Fruit fly (Drosophila melanogaster) whole organism, adult: Measurements from ENCODE around the gene Polr1F.
A peak's percentile ranks its signal among the peaks of the same experiment; 100 is the strongest.

ENCODE experiments used
- CG11617 ChIP-seq: fragments of 200-800 bp; sonication (Bioruptor generic); optimal IDR thresholded peaks from 2 replicates; lab custom pipeline; 2017; ENCODE audit warnings: mild to moderate bottlenecking, missing biosample characterization, missing genetic modification reagents, missing genetic modification characterization
- CG12768 ChIP-seq: fragments of 200-800 bp; sonication (Bioruptor generic); optimal IDR thresholded peaks from 2 replicates; lab custom pipeline; 2017; ENCODE audit warnings: missing biosample characterization, missing genetic modification characterization, mild to moderate bottlenecking, moderate library complexity, missing genetic modification reagents
- CG14711 ChIP-seq: fragments of 200-800 bp; sonication (Bioruptor generic); optimal IDR thresholded peaks from 2 replicates; lab custom pipeline; 2018; ENCODE audit warnings: missing biosample characterization, mild to moderate bottlenecking, missing genetic modification characterization, moderate library complexity
- CG1620 ChIP-seq: fragments of 200-800 bp; sonication (Bioruptor generic); optimal IDR thresholded peaks from 2 replicates; lab custom pipeline; 2016; ENCODE audit warnings: missing biosample characterization, missing genetic modification characterization
- CG33017 ChIP-seq: fragments of 200-800 bp; sonication (Bioruptor generic); optimal IDR thresholded peaks from 2 replicates; lab custom pipeline; 2018; ENCODE audit warnings: missing biosample characterization, mild to moderate bottlenecking, missing genetic modification characterization, moderate library complexity
- CG5204 ChIP-seq: fragments of 200-800 bp; sonication (Bioruptor generic); optimal IDR thresholded peaks from 2 replicates; lab custom pipeline; 2016; ENCODE audit warnings: missing biosample characterization, missing genetic modification characterization
- CG7045 ChIP-seq: fragments of 200-800 bp; sonication (Bioruptor generic); optimal IDR thresholded peaks from 2 replicates; lab custom pipeline; 2017; ENCODE audit warnings: missing biosample characterization, mild to moderate bottlenecking, missing genetic modification characterization
- CG7101 ChIP-seq: fragments of 200-800 bp; sonication (Bioruptor generic); optimal IDR thresholded peaks from 2 replicates; lab custom pipeline; 2018; ENCODE audit warnings: missing biosample characterization, mild to moderate bottlenecking, missing genetic modification characterization, moderate library complexity
- Clk ChIP-seq: fragments of 200-800 bp; sonication (Bioruptor generic); optimal IDR thresholded peaks from 2 replicates; lab custom pipeline; 2017; ENCODE audit warnings: missing biosample characterization, missing genetic modification characterization
- Crg-1 ChIP-seq: fragments of 200-800 bp; sonication (Bioruptor generic); optimal IDR thresholded peaks from 2 replicates; lab custom pipeline; 2016; ENCODE audit warnings: missing biosample characterization, missing genetic modification characterization
- Hr96 ChIP-seq: fragments of 200-800 bp; sonication (Bioruptor generic); optimal IDR thresholded peaks from 2 replicates; lab custom pipeline; 2016; ENCODE audit warnings: missing biosample characterization, missing genetic modification characterization
- Mnt ChIP-seq: fragments of 200-800 bp; sonication (Bioruptor generic); optimal IDR thresholded peaks from 2 replicates; lab custom pipeline; 2016; ENCODE audit warnings: missing biosample characterization, mild to moderate bottlenecking, missing genetic modification characterization
- bab1 ChIP-seq: fragments of 200-800 bp; sonication (Bioruptor generic); optimal IDR thresholded peaks from 3 replicates; lab custom pipeline; 2019; ENCODE audit warnings: missing biosample characterization, mild to moderate bottlenecking, missing genetic modification characterization, moderate library complexity
- cic ChIP-seq: fragments of 200-800 bp; sonication (Bioruptor generic); optimal IDR thresholded peaks from 2 replicates; lab custom pipeline; 2017; ENCODE audit warnings: missing biosample characterization, mild to moderate bottlenecking, missing genetic modification characterization, moderate library complexity
- cnc ChIP-seq, 2 experiments: fragments of >200 bp; optimal IDR thresholded peaks; 2 replicates each; lab custom pipeline; 2017
- kay ChIP-seq: fragments of 200-800 bp; sonication (Bioruptor generic); peaks from one replicate; lab custom pipeline; 2016; ENCODE audit warnings: missing biosample characterization, missing genetic modification characterization, borderline replicate concordance
- ovo ChIP-seq: fragments of 200-800 bp; sonication (Bioruptor generic); optimal IDR thresholded peaks from 2 replicates; lab custom pipeline; 2016; ENCODE audit warnings: missing biosample characterization, missing genetic modification characterization
- pad ChIP-seq: fragments of 200-800 bp; sonication (Bioruptor generic); optimal IDR thresholded peaks from 3 replicates; lab custom pipeline; 2017; ENCODE audit warnings: missing biosample characterization, missing genetic modification characterization, mild to moderate bottlenecking, moderate library complexity, missing genetic modification reagents
- tj ChIP-seq: fragments of 200-800 bp; sonication (Bioruptor generic); optimal IDR thresholded peaks from 3 replicates; lab custom pipeline; 2017; ENCODE audit warnings: missing biosample characterization, mild to moderate bottlenecking, missing genetic modification characterization, moderate library complexity
- toe ChIP-seq: fragments of 200-800 bp; sonication (Bioruptor generic); optimal IDR thresholded peaks from 2 replicates; lab custom pipeline; 2016; ENCODE audit warnings: missing biosample characterization, missing genetic modification characterization

The Polr1F gene

dm6 chr2L:6942714-6943113 lies 35.1 kb upstream of the Polr1F start, which contains the start of gene CG18304:
Gene CG18304, minus strand, starts transcription at chr2L:6942814.
- TF ChIP-seq bab1 (GFP tag; lab: Kevin White, UChicago) (no peak), CG12768 (no peak), tj (no peak), Clk (no peak), Mnt (GFP tag; lab: Kevin White, UChicago) (no peak), CG33017 (tag; lab: Kevin White, UChicago) (no peak), CG7045 (no peak), CG11617 (no peak), Hr96 (GFP tag; lab: Kevin White, UChicago) (no peak), kay (GFP tag; lab: Kevin White, UChicago) (no peak), pad (GFP tag; lab: Kevin White, UChicago) (no peak), CG14711 (no peak), cnc (optimal IDR thresholded peaks at IDR 0.05; lab: Kevin White, UChicago) (no peak), CG7101 (tag; lab: Kevin White, UChicago) (no peak)

dm6 chr2L:6941731-6942130 lies 34.1 kb upstream of the Polr1F start:
- TF ChIP-seq CG7045 (no peak), ovo (GFP tag; lab: Kevin White, UChicago) (no peak), CG7101 (tag; lab: Kevin White, UChicago) (no peak), tj (no peak), CG14711 (no peak), CG11617 (peak; percentile 57), toe (GFP tag; lab: Kevin White, UChicago) (no peak), CG33017 (tag; lab: Kevin White, UChicago) (no peak), Clk (no peak)

- TF ChIP-seq CG14711 (no peak), CG7101 (tag; lab: Kevin White, UChicago) (no peak), cnc (optimal IDR thresholded peaks at IDR 0.05; lab: Kevin White, UChicago) (no peak), CG1620 (no peak), CG33017 (tag; lab: Kevin White, UChicago) (no peak), bab1 (GFP tag; lab: Kevin White, UChicago) (no peak), cic (no peak), tj (no peak)
Observed at dm6 chr2L:6939698-6940097, 32.1 kb upstream of the Polr1F start.

dm6 chr2L:6931821-6932220 lies 24.2 kb upstream of the Polr1F start, which contains the start of gene CG43232:
Gene CG43232, plus strand, starts transcription at chr2L:6932121.
- TF ChIP-seq cic (no peak), CG7101 (tag; lab: Kevin White, UChicago) (no peak), kay (GFP tag; lab: Kevin White, UChicago) (peak; percentile 78)

dm6 chr2L:6925114-6925513 lies 17.5 kb upstream of the Polr1F start:
- TF ChIP-seq CG12768 (no peak), tj (no peak), Crg-1 (GFP tag; lab: Kevin White, UChicago) (no peak), pad (GFP tag; lab: Kevin White, UChicago) (no peak), CG5204 (no peak), kay (GFP tag; lab: Kevin White, UChicago) (no peak), cnc (optimal IDR thresholded peaks at IDR 0.05; lab: Kevin White, UChicago) (no peak), toe (GFP tag; lab: Kevin White, UChicago) (no peak), CG33017 (tag; lab: Kevin White, UChicago) (no peak), CG11617 (no peak), ovo (GFP tag; lab: Kevin White, UChicago) (no peak), CG14711 (no peak)

- TF ChIP-seq CG12768 (no peak), CG1620 (no peak), Hr96 (GFP tag; lab: Kevin White, UChicago) (no peak), Crg-1 (GFP tag; lab: Kevin White, UChicago) (no peak), Mnt (GFP tag; lab: Kevin White, UChicago) (peak; percentile 47), toe (GFP tag; lab: Kevin White, UChicago) (no peak), CG14711 (no peak), kay (GFP tag; lab: Kevin White, UChicago) (no peak), tj (no peak), CG7101 (tag; lab: Kevin White, UChicago) (peak; percentile 7), pad (GFP tag; lab: Kevin White, UChicago) (peak; percentile 53), cic (peak; percentile 84), Clk (no peak), CG11617 (no peak), CG5204 (no peak), cnc (optimal IDR thresholded peaks at IDR 0.05; lab: Kevin White, UChicago) (peak; percentile 75 to 85), CG7045 (no peak)
Observed at dm6 chr2L:6922091-6922753, 14.6 kb upstream of the Polr1F start.

- TF ChIP-seq CG14711 (no peak), CG11617 (no peak), ovo (GFP tag; lab: Kevin White, UChicago) (no peak), kay (GFP tag; lab: Kevin White, UChicago) (no peak), CG7101 (tag; lab: Kevin White, UChicago) (no peak), Hr96 (GFP tag; lab: Kevin White, UChicago) (no peak), cnc (optimal IDR thresholded peaks at IDR 0.05; lab: Kevin White, UChicago) (no peak), Crg-1 (GFP tag; lab: Kevin White, UChicago) (no peak), Mnt (GFP tag; lab: Kevin White, UChicago) (no peak), pad (GFP tag; lab: Kevin White, UChicago) (no peak), bab1 (GFP tag; lab: Kevin White, UChicago) (no peak), toe (GFP tag; lab: Kevin White, UChicago) (no peak), Clk (no peak), CG12768 (no peak), CG7045 (no peak)
Observed at dm6 chr2L:6921360-6922090, 13.9 kb upstream of the Polr1F start.
